Fruit fly (Drosophila melanogaster): ENCODE results near the gene Lip4.
A peak's percentile ranks its signal among the peaks of the same experiment; 100 is the strongest.

The Lip4 gene

DNA sequence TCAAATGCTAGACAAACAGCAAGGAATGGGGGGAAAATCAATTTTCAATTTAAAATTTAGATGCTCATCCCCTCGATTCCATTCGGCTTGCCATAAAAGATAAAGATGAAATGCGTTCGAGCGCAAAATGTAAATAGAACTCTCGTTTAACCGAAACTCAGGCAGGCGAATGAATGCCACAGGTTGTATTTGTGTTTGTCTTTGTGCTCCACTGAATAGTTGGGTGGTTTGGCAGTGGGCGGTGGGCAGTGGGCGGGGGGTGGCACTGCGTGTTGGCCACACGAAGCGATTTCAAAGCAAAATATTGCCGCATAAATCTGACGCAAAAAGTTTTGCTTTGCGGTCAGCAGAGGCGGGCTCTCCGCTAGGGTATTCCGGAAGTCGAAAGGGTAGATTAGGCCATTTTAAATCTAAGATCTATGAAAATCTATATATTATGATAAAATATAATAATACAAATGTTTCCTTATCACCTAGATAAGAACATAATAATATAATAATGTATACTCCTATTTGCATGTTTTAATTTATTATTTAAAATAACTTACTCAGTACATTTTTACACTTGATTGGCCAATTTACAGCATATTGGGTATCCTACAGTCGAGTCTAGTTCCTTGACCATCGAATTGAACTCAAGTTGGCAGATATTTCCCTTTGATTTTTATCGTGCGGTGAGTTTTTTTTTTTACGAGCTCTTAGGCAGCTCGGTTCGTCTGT lies 5.0 kb upstream of the Lip4 start (continued):
- no peak for TF ChIP-seq CG9609 (GFP tag; optimal IDR thresholded peaks at IDR 0.05)
- peak in 1 of 2 experiments; percentile 4 for TF ChIP-seq pan (optimal IDR thresholded peaks at IDR 0.05)
- peak in 1 of 2 experiments; percentile 74 for TF ChIP-seq pan (GFP tag; optimal IDR thresholded peaks at IDR 0.05 in 1 of 2, IDR thresholded peaks at IDR 0.05 in 1 of 2)
- no peak for TF ChIP-seq CG15073 (GFP tag; optimal IDR thresholded peaks at IDR 0.05)
- peak; percentile 70 for TF ChIP-seq org-1 (GFP tag; optimal IDR thresholded peaks at IDR 0.05)
- no peak for TF ChIP-seq GATAe (GFP tag; conservative IDR thresholded peaks at IDR 0.05)
- peak; percentile 59; the same call in 3 of the 4 replicates for TF ChIP-seq Gug (GFP tag; IDR thresholded peaks at IDR 0.05)
- TF ChIP-seq CG3163 (GFP tag; optimal IDR thresholded peaks at IDR 0.05) = no peak
- TF ChIP-seq Blimp-1 (GFP tag; optimal IDR thresholded peaks at IDR 0.05) = peak; percentile 41
- peak; percentile 66 for TF ChIP-seq nau (GFP tag; optimal IDR thresholded peaks at IDR 0.05)
- TF ChIP-seq ac (GFP tag; optimal IDR thresholded peaks at IDR 0.05) = no peak
- no peak for TF ChIP-seq MTF-1 (GFP tag; optimal IDR thresholded peaks at IDR 0.05; ENCODE audit: borderline replicate concordance)
- TF ChIP-seq Bgb (GFP tag; IDR thresholded peaks at IDR 0.05; ENCODE audit: partially characterized antibody) = no peak
- no peak for TF ChIP-seq CG3995 (GFP tag; optimal IDR thresholded peaks at IDR 0.05)
- peak; percentile 46 for TF ChIP-seq Ada2b (GFP tag; IDR thresholded peaks at IDR 0.05)
- TF ChIP-seq gsb (GFP tag; IDR thresholded peaks at IDR 0.05) = peak; percentile 48
- TF ChIP-seq Neu2 (GFP tag; optimal IDR thresholded peaks at IDR 0.05; ENCODE audit: borderline replicate concordance) = no peak
- no peak for TF ChIP-seq CG14965 (GFP tag; optimal IDR thresholded peaks at IDR 0.05; ENCODE audit: borderline replicate concordance)
- TF ChIP-seq emc (GFP tag; optimal IDR thresholded peaks at IDR 0.05) = no peak
- TF ChIP-seq Camta (GFP tag; optimal IDR thresholded peaks at IDR 0.05) = no peak
- no peak for TF ChIP-seq knrl (GFP tag; IDR thresholded peaks at IDR 0.05; ENCODE audit: partially characterized antibody)
- peak; percentile 75 for TF ChIP-seq grau (tag; optimal IDR thresholded peaks at IDR 0.05)
- no peak for TF ChIP-seq CG13894 (tag; optimal IDR thresholded peaks at IDR 0.05)
- no peak; the same call in 1 of the 2 replicates for TF ChIP-seq sim (GFP tag; IDR thresholded peaks at IDR 0.05)
- TF ChIP-seq CG15011 (GFP tag; optimal IDR thresholded peaks at IDR 0.05) = peak; percentile 50
- peak; percentile 88 for TF ChIP-seq D19B (GFP tag; optimal IDR thresholded peaks at IDR 0.05)
- TF ChIP-seq wor (GFP tag; IDR thresholded peaks at IDR 0.05) = peak; percentile 58
- peak; percentile 17 for TF ChIP-seq Abd-B (GFP tag; optimal IDR thresholded peaks at IDR 0.05)
- peak; percentile 34 for TF ChIP-seq CG10979 (tag; optimal IDR thresholded peaks at IDR 0.05)
- TF ChIP-seq Opbp (GFP tag; IDR thresholded peaks at IDR 0.05; ENCODE audit: partially characterized antibody) = no peak
- peak; percentile 74 for TF ChIP-seq CG18599 (GFP tag; optimal IDR thresholded peaks at IDR 0.05)
- TF ChIP-seq cg (GFP tag; optimal IDR thresholded peaks at IDR 0.05) = no peak
- TF ChIP-seq Spps (tag; optimal IDR thresholded peaks at IDR 0.05) = no peak
- TF ChIP-seq CG12659 (GFP tag; optimal IDR thresholded peaks at IDR 0.05) = peak; percentile 79
- TF ChIP-seq HLHmδ (GFP tag; optimal IDR thresholded peaks at IDR 0.05) = no peak
- peak; percentile 42; the same call in 1 of the 2 replicates for TF ChIP-seq E2f2 (GFP tag; IDR thresholded peaks at IDR 0.05)
- no peak for TF ChIP-seq unc-4 (GFP tag; IDR thresholded peaks at IDR 0.05; ENCODE audit: partially characterized antibody)
- TF ChIP-seq Myb (GFP tag; optimal IDR thresholded peaks at IDR 0.05) = no peak
- TF ChIP-seq CG4404 (GFP tag; IDR thresholded peaks at IDR 0.05) = peak; percentile 65
- peak; percentile 49 for TF ChIP-seq CG17359 (tag; optimal IDR thresholded peaks at IDR 0.05)
- TF ChIP-seq CG4328 (GFP tag; optimal IDR thresholded peaks at IDR 0.05) = no peak
- peak; percentile 38 for TF ChIP-seq nerfin-1 (tag; optimal IDR thresholded peaks at IDR 0.05)
- TF ChIP-seq tna (GFP tag; IDR thresholded peaks at IDR 0.05; ENCODE audit: partially characterized antibody) = no peak
- peak; percentile 23; the same call in 1 of the 2 replicates for TF ChIP-seq Rx (GFP tag; IDR thresholded peaks at IDR 0.05)
- no peak for TF ChIP-seq CG8359 (GFP tag; optimal IDR thresholded peaks at IDR 0.05; ENCODE audit: borderline replicate concordance)
- no peak for TF ChIP-seq CG4360 (GFP tag; IDR thresholded peaks at IDR 0.05)
- TF ChIP-seq croc (GFP tag; conservative IDR thresholded peaks at IDR 0.05) = no peak; the same call in 2 of the 3 replicates
- peak; percentile 46; the same call in 2 of the 3 replicates for TF ChIP-seq B-H1 (GFP tag; IDR thresholded peaks at IDR 0.05)
